Worm (Caenorhabditis elegans) whole organism, young adult: ENCODE results near the gene cest-2.3.

Experiments used
- B0019.2 ChIP-seq: fragments of 200-800 bp; sonication (Bioruptor generic); conservative IDR thresholded peaks from 2 replicates; pipeline ENCODE4 v1.3.6; 2022; ENCODE audit warnings: missing genetic modification reagents, missing genetic modification characterization, missing compliant biosample characterization
- B0336.3 ChIP-seq: fragments of 200-800 bp; sonication (Bioruptor generic); IDR thresholded peaks from 2 replicates; pipeline ENCODE4 v1.3.6; 2022; ENCODE audit warnings: missing genetic modification characterization, missing compliant biosample characterization
- F57A8.1 ChIP-seq: fragments of 200-800 bp; sonication (Bioruptor generic); optimal IDR thresholded peaks from 2 replicates; lab custom pipeline; 2018; ENCODE audit warnings: mild to moderate bottlenecking, missing genetic modification characterization, moderate library complexity, missing compliant biosample characterization
- F57C9.4 ChIP-seq: sonication (generic microtip); optimal IDR thresholded peaks from 2 replicates; lab custom pipeline; 2017; ENCODE audit warnings: mild to moderate bottlenecking, missing genetic modification characterization, missing compliant biosample characterization
- K12H6.12 ChIP-seq: fragments of 200-800 bp; sonication (Bioruptor generic); optimal IDR thresholded peaks from 2 replicates; lab custom pipeline; 2018; ENCODE audit warnings: mild to moderate bottlenecking, missing genetic modification characterization, missing compliant biosample characterization
- T07F8.4 ChIP-seq: sonication (generic microtip); optimal IDR thresholded peaks from 2 replicates; lab custom pipeline; 2016; ENCODE audit warnings: mild to moderate bottlenecking, missing genetic modification characterization, moderate library complexity, missing compliant biosample characterization
- T26A5.8 ChIP-seq: sonication (generic microtip); optimal IDR thresholded peaks from 2 replicates; lab custom pipeline; 2016; ENCODE audit warnings: missing genetic modification characterization, missing compliant biosample characterization
- Y67H2A.10 ChIP-seq: fragments of 200-800 bp; sonication (Bioruptor generic); conservative IDR thresholded peaks from 2 replicates; pipeline ENCODE4 v1.3.6; 2022; ENCODE audit warnings: missing genetic modification reagents, missing genetic modification characterization, missing compliant biosample characterization
- ama-1 ChIP-seq, 3 experiments: fragments of 150-350 bp in 1 of 3; sonication (generic microtip) in 2 of 3; optimal IDR thresholded peaks; 2 replicates each; lab custom pipeline; 2014 to 2018; ENCODE audit warnings: missing biosample characterization in 2 of 3, missing genetic modification characterization in 2 of 3, missing genetic modification reagents in 2 of 3
- attf-3 ChIP-seq: fragments of 200-800 bp; sonication (Bioruptor generic); conservative IDR thresholded peaks from 2 replicates; pipeline ENCODE4 v1.3.6; 2022; ENCODE audit warnings: missing genetic modification reagents, missing genetic modification characterization, missing compliant biosample characterization
- attf-5 ChIP-seq: fragments of 200-800 bp; sonication (Bioruptor generic); optimal IDR thresholded peaks from 2 replicates; lab custom pipeline; 2018; ENCODE audit warnings: mild to moderate bottlenecking, missing genetic modification characterization, missing compliant biosample characterization
- ccch-3 ChIP-seq: fragments of 200-800 bp; sonication (Bioruptor generic); optimal IDR thresholded peaks from 2 replicates; lab custom pipeline; 2018; ENCODE audit warnings: mild to moderate bottlenecking, missing genetic modification characterization, missing compliant biosample characterization
- ceh-100 ChIP-seq: fragments of 200-800 bp; sonication (Bioruptor generic); IDR thresholded peaks from 2 replicates; pipeline ENCODE4 v1.3.6; 2022; ENCODE audit warnings: missing genetic modification reagents, missing genetic modification characterization, missing compliant biosample characterization
- die-1 ChIP-seq: sonication (generic microtip); optimal IDR thresholded peaks from 2 replicates; lab custom pipeline; 2016; ENCODE audit warnings: missing genotype, mild to moderate bottlenecking, missing genetic modification characterization, missing compliant biosample characterization
- dox-1 ChIP-seq: fragments of 200-800 bp; sonication (Bioruptor generic); IDR thresholded peaks from 2 replicates; pipeline ENCODE4 v1.3.6; 2022; ENCODE audit warnings: missing genetic modification reagents, missing genetic modification characterization, missing compliant biosample characterization
- dpff-1 ChIP-seq: sonication (generic microtip); optimal IDR thresholded peaks from 2 replicates; lab custom pipeline; 2017; ENCODE audit warnings: mild to moderate bottlenecking, missing genetic modification characterization, missing compliant biosample characterization
- egl-18 ChIP-seq: fragments of 200-800 bp; sonication (Bioruptor generic); IDR thresholded peaks from 2 replicates; pipeline ENCODE4 v1.3.6; 2022; ENCODE audit warnings: missing genetic modification reagents, missing genetic modification characterization, missing compliant biosample characterization
- egrh-3 ChIP-seq: fragments of 200-800 bp; sonication (Bioruptor generic); IDR thresholded peaks from 2 replicates; pipeline ENCODE4 v1.3.6; 2022; ENCODE audit warnings: missing genetic modification reagents, missing genetic modification characterization, missing compliant biosample characterization
- ekl-4 ChIP-seq: fragments of 200-800 bp; sonication (Bioruptor generic); IDR thresholded peaks from 2 replicates; pipeline ENCODE4 v1.3.6; 2022; ENCODE audit warnings: missing genetic modification reagents, missing genetic modification characterization, missing compliant biosample characterization
- ets-4 ChIP-seq: fragments of 200-800 bp; sonication (Bioruptor generic); optimal IDR thresholded peaks from 2 replicates; lab custom pipeline; 2018; ENCODE audit warnings: mild to moderate bottlenecking, missing genetic modification characterization, missing compliant biosample characterization
- him-1 ChIP-seq: sonication (generic microtip); optimal IDR thresholded peaks from 2 replicates; lab custom pipeline; 2016; ENCODE audit warnings: missing genotype, missing genetic modification reagents, missing genetic modification characterization, missing compliant biosample characterization
- hlh-26 ChIP-seq: fragments of 200-800 bp; sonication (Bioruptor generic); conservative IDR thresholded peaks from 2 replicates; pipeline ENCODE4 v1.3.6; 2022; ENCODE audit warnings: missing genetic modification reagents, missing genetic modification characterization, missing compliant biosample characterization
- hrde-1 ChIP-seq: sonication (generic microtip); optimal IDR thresholded peaks from 2 replicates; lab custom pipeline; 2016; ENCODE audit warnings: missing genetic modification characterization, mild to moderate bottlenecking, missing compliant biosample characterization, moderate library complexity, missing genotype, missing genetic modification reagents, borderline replicate concordance
- lin-40 ChIP-seq: sonication (generic microtip); optimal IDR thresholded peaks from 2 replicates; lab custom pipeline; 2016; ENCODE audit warnings: missing genetic modification characterization, mild to moderate bottlenecking, missing compliant biosample characterization, missing genotype, missing genetic modification reagents
- lsl-1 ChIP-seq: fragments of 200-800 bp; sonication (Bioruptor generic); optimal IDR thresholded peaks from 2 replicates; lab custom pipeline; 2018; ENCODE audit warnings: mild to moderate bottlenecking, missing genetic modification characterization, moderate library complexity, missing compliant biosample characterization
- lsy-27 ChIP-seq: sonication (generic microtip); optimal IDR thresholded peaks from 2 replicates; lab custom pipeline; 2017; ENCODE audit warnings: missing genetic modification characterization, mild to moderate bottlenecking, missing compliant biosample characterization, antibody characterized with exemption, missing genotype, borderline replicate concordance; ENCODE audit not compliant: insufficient read depth
- madf-10 ChIP-seq: sonication (generic microtip); optimal IDR thresholded peaks from 2 replicates; lab custom pipeline; 2016; ENCODE audit warnings: mild to moderate bottlenecking, missing genetic modification characterization, missing compliant biosample characterization
- madf-3 ChIP-seq: fragments of 200-800 bp; sonication (Bioruptor generic); IDR thresholded peaks from 2 replicates; pipeline ENCODE4 v1.3.6; 2022; ENCODE audit warnings: missing genetic modification reagents, missing genetic modification characterization, missing compliant biosample characterization
- madf-8 ChIP-seq: fragments of 200-800 bp; sonication (Bioruptor generic); conservative IDR thresholded peaks from 2 replicates; pipeline ENCODE4 v1.3.6; 2022; ENCODE audit warnings: missing genetic modification reagents, missing genetic modification characterization, missing compliant biosample characterization
- mcd-1 ChIP-seq: fragments of 200-800 bp; sonication (Bioruptor generic); IDR thresholded peaks from 2 replicates; pipeline ENCODE4 v1.3.6; 2022; ENCODE audit warnings: missing genetic modification reagents, missing genetic modification characterization, missing compliant biosample characterization
- mel-28 ChIP-seq: sonication (generic microtip); optimal IDR thresholded peaks from 2 replicates; lab custom pipeline; 2016; ENCODE audit warnings: borderline replicate concordance, mild to moderate bottlenecking, missing genetic modification characterization, missing compliant biosample characterization
- mxl-1 ChIP-seq: sonication (generic microtip); optimal IDR thresholded peaks from 2 replicates; lab custom pipeline; 2016; ENCODE audit warnings: missing genetic modification characterization, missing compliant biosample characterization
- nhr-90 ChIP-seq: sonication (generic microtip); optimal IDR thresholded peaks from 2 replicates; lab custom pipeline; 2016; ENCODE audit warnings: missing genotype, mild to moderate bottlenecking, missing genetic modification characterization, missing compliant biosample characterization
- pbrm-1 ChIP-seq: fragments of 200-800 bp; sonication (Bioruptor generic); IDR thresholded peaks from 2 replicates; pipeline ENCODE4 v1.3.6; 2022; ENCODE audit warnings: missing genetic modification reagents, missing genetic modification characterization, missing compliant biosample characterization
- pha-4 ChIP-seq: fragments of 150-350 bp; sonication (generic microtip); optimal IDR thresholded peaks from 2 replicates; lab custom pipeline; 2014; ENCODE audit warnings: missing biosample characterization, missing genetic modification reagents, missing genetic modification characterization
- snpc-3.4 ChIP-seq: sonication (generic microtip); optimal IDR thresholded peaks from 2 replicates; lab custom pipeline; 2017; ENCODE audit warnings: missing genetic modification characterization, mild to moderate bottlenecking, missing compliant biosample characterization, antibody characterized with exemption, moderate library complexity, missing genotype, missing genetic modification reagents
- snpc-4 ChIP-seq, 5 experiments: fragments of 150-350 bp in 1 of 5; sonication (generic microtip) in 4 of 5; optimal IDR thresholded peaks; 2 replicates each; lab custom pipeline; 2014 to 2018; ENCODE audit warnings: missing genetic modification characterization in 5 of 5, missing biosample characterization in 3 of 5, antibody characterized with exemption in 2 of 5, mild to moderate bottlenecking in 2 of 5, missing compliant biosample characterization in 2 of 5, missing genotype in 2 of 5, moderate library complexity in 2 of 5, missing genetic modification reagents in 1 of 5
- tbx-9 ChIP-seq: sonication (generic microtip); optimal IDR thresholded peaks from 2 replicates; lab custom pipeline; 2016; ENCODE audit warnings: borderline replicate concordance, missing genetic modification characterization, inconsistent platforms, missing compliant biosample characterization
- tlf-1 ChIP-seq: fragments of 200-800 bp; sonication (Bioruptor generic); optimal IDR thresholded peaks from 2 replicates; lab custom pipeline; 2018; ENCODE audit warnings: mild to moderate bottlenecking, missing genetic modification characterization, missing compliant biosample characterization
- zfh-2 ChIP-seq: fragments of 200-800 bp; sonication (Bioruptor generic); conservative IDR thresholded peaks from 2 replicates; pipeline ENCODE4 v1.3.6; 2022; ENCODE audit warnings: missing genetic modification reagents, missing genetic modification characterization, missing compliant biosample characterization
- zim-3 ChIP-seq: sonication (generic microtip); optimal IDR thresholded peaks from 2 replicates; lab custom pipeline; 2017; ENCODE audit warnings: mild to moderate bottlenecking, missing genetic modification characterization, moderate library complexity, missing compliant biosample characterization
- ztf-18 ChIP-seq: sonication (generic microtip); optimal IDR thresholded peaks from 2 replicates; lab custom pipeline; 2016; ENCODE audit warnings: missing genotype, mild to moderate bottlenecking, missing genetic modification characterization, missing compliant biosample characterization
- ztf-25 ChIP-seq: fragments of 200-800 bp; sonication (Bioruptor generic); IDR thresholded peaks from 2 replicates; pipeline ENCODE4 v1.3.6; 2022; ENCODE audit warnings: missing genetic modification reagents, missing genetic modification characterization, missing compliant biosample characterization
- ztf-28 ChIP-seq: fragments of 200-800 bp; sonication (Bioruptor generic); IDR thresholded peaks from 2 replicates; pipeline ENCODE4 v1.3.6; 2022; ENCODE audit warnings: missing genetic modification reagents, missing genetic modification characterization, missing compliant biosample characterization

Gene cest-2.3

ce11 chrV:14197651-14198050, 14.9 kb upstream of the cest-2.3 start (continued):
- no peak for TF ChIP-seq K12H6.12
- no peak for TF ChIP-seq Y67H2A.10 (GFP tag; lab: Robert Waterston, UW)
- no peak for TF ChIP-seq ztf-18 (tag; lab: Kevin White, UChicago)
- no peak for TF ChIP-seq snpc-3.4 (tag; lab: Kevin White, UChicago)
- TF ChIP-seq die-1 (tag; lab: Kevin White, UChicago), result no peak
- no peak for TF ChIP-seq mxl-1 (tag; lab: Kevin White, UChicago)
- no peak for TF ChIP-seq ccch-3 (GFP tag; lab: Kevin White, UChicago)
- 0 out of 2 replicates have a peak, but pooled peaks have one; percentile 10 for TF ChIP-seq mcd-1 (GFP tag; lab: Robert Waterston, UW)
- peak; percentile 19 for TF ChIP-seq zim-3 (tag; lab: Kevin White, UChicago)
- no peak for TF ChIP-seq madf-8 (GFP tag; lab: Robert Waterston, UW)

ce11 chrV:14194514-14194913, 11.8 kb upstream of the cest-2.3 start:
- TF ChIP-seq dox-1 (GFP tag; lab: Robert Waterston, UW) (0 out of 2 replicates have a peak, but pooled peaks have one; percentile 20), zfh-2 (GFP tag; lab: Robert Waterston, UW) (peak; percentile 57), B0336.3 (GFP tag; lab: Robert Waterston, UW) (peak; percentile 23; the same call in 1 of the 2 replicates), F57C9.4 (tag; lab: Kevin White, UChicago) (no peak), egrh-3 (GFP tag; lab: Robert Waterston, UW) (no peak), ekl-4 (GFP tag; lab: Robert Waterston, UW) (no peak), ama-1 (optimal IDR thresholded peaks at IDR 0.05; lab: Kevin White, UChicago) (peak; percentile 4), ama-1 (GFP tag; optimal IDR thresholded peaks at IDR 0.05; lab: Kevin White, UChicago) (no peak)
- TF ChIP-seq, all 124 proteins: peak for 4

ce11 chrV:14193451-14193850, 10.7 kb upstream of the cest-2.3 start, which contains the start of gene atfs-1:
Gene atfs-1 (plus strand): TSS chrV:14193663.
- TF ChIP-seq attf-5 (GFP tag; lab: Kevin White, UChicago), result peak; percentile 68
- no peak for TF ChIP-seq tbx-9 (tag; lab: Kevin White, UChicago)
- no peak for TF ChIP-seq dpff-1 (tag; lab: Kevin White, UChicago)
- TF ChIP-seq hlh-26 (GFP tag; lab: Robert Waterston, UW), result no peak
- TF ChIP-seq lsl-1 (GFP tag; lab: Kevin White, UChicago), result no peak
- no peak for TF ChIP-seq nhr-90 (tag; lab: Kevin White, UChicago)
- TF ChIP-seq pbrm-1 (GFP tag; lab: Robert Waterston, UW), result peak; percentile 59; the same call in 1 of the 2 replicates
- TF ChIP-seq ets-4 (GFP tag; lab: Kevin White, UChicago), result peak; percentile 15
- no peak for TF ChIP-seq ztf-25 (GFP tag; lab: Robert Waterston, UW)
- TF ChIP-seq B0019.2 (GFP tag; lab: Robert Waterston, UW), result no peak
- TF ChIP-seq mxl-1 (tag; lab: Kevin White, UChicago), result no peak
- TF ChIP-seq egl-18 (GFP tag; lab: Robert Waterston, UW), result no peak
- no peak for TF ChIP-seq snpc-4 (GFP tag; optimal IDR thresholded peaks at IDR 0.05; lab: Kevin White, UChicago)
- peak in 3 of 4 experiments; percentile 4 to 14 (median 12) for TF ChIP-seq snpc-4 (tag; optimal IDR thresholded peaks at IDR 0.05; lab: Kevin White, UChicago)
- peak; percentile 62 for TF ChIP-seq lin-40 (tag; lab: Kevin White, UChicago)
- peak; percentile 41; the same call in 1 of the 2 replicates for TF ChIP-seq dox-1 (GFP tag; lab: Robert Waterston, UW)
- no peak for TF ChIP-seq ztf-28 (GFP tag; lab: Robert Waterston, UW)
- TF ChIP-seq B0336.3 (GFP tag; lab: Robert Waterston, UW), result peak; percentile 52; the same call in 1 of the 2 replicates
- TF ChIP-seq mel-28 (tag; lab: Kevin White, UChicago), result no peak
- no peak for TF ChIP-seq T07F8.4
- no peak for TF ChIP-seq lsy-27 (tag; lab: Kevin White, UChicago)
- TF ChIP-seq him-1 (tag; lab: Kevin White, UChicago), result no peak
- TF ChIP-seq madf-3 (GFP tag; lab: Robert Waterston, UW), result no peak
- TF ChIP-seq madf-10 (tag; lab: Kevin White, UChicago), result peak; percentile 9
- TF ChIP-seq T26A5.8 (tag; lab: Kevin White, UChicago), result no peak
- no peak for TF ChIP-seq hrde-1 (tag; lab: Kevin White, UChicago)
- no peak for TF ChIP-seq pha-4 (tag; lab: Kevin White, UChicago)
- no peak for TF ChIP-seq attf-3 (GFP tag; lab: Robert Waterston, UW)
- TF ChIP-seq tlf-1 (GFP tag; lab: Kevin White, UChicago), result peak; percentile 14
- no peak for TF ChIP-seq F57A8.1 (GFP tag; lab: Kevin White, UChicago)
- no peak for TF ChIP-seq ceh-100 (GFP tag; lab: Robert Waterston, UW)
